Worm (Caenorhabditis elegans): Measurements from ENCODE around the gene C49C8.6.
A peak's percentile ranks its signal among the peaks of the same experiment; 100 is the strongest.

C49C8.6 gene

ce11 chrIV:8629609-8630052 is 28.4 kb downstream of the C49C8.6 start (continued):
- no peak for TF ChIP-seq ceh-48 (tag; optimal IDR thresholded peaks at IDR 0.05)
- no peak for TF ChIP-seq che-1 (tag; optimal IDR thresholded peaks at IDR 0.05)
- no peak for TF ChIP-seq K09A11.1 (tag; optimal IDR thresholded peaks at IDR 0.05; ENCODE audit: insufficient read depth)
- TF ChIP-seq Y22D7AL.16 (tag; optimal IDR thresholded peaks at IDR 0.05) = no peak
- TF ChIP-seq unc-42 (tag; optimal IDR thresholded peaks at IDR 0.05) = peak; percentile 22
- TF ChIP-seq sox-2 (GFP tag; IDR thresholded peaks at IDR 0.05) = no peak
- no peak for TF ChIP-seq nhr-232 (tag; optimal IDR thresholded peaks at IDR 0.05)
- TF ChIP-seq ceh-2 (tag; optimal IDR thresholded peaks at IDR 0.05) = no peak
- no peak for TF ChIP-seq fkh-10 (GFP tag; optimal IDR thresholded peaks at IDR 0.05)
- no peak for TF ChIP-seq dve-1 (tag; optimal IDR thresholded peaks at IDR 0.05)
- TF ChIP-seq madf-2 (tag; optimal IDR thresholded peaks at IDR 0.05) = peak; percentile 11

ce11 chrIV:8628262-8628661 is 29.8 kb downstream of the C49C8.6 start:
- TF ChIP-seq ets-4 (tag; optimal IDR thresholded peaks at IDR 0.05) = no peak
- TF ChIP-seq ttx-3 (tag; optimal IDR thresholded peaks at IDR 0.05) = no peak
- TF ChIP-seq fkh-6 (tag; optimal IDR thresholded peaks at IDR 0.05) = no peak
- no peak for TF ChIP-seq K02D7.2 (tag; optimal IDR thresholded peaks at IDR 0.05)
- TF ChIP-seq ahr-1 (tag; optimal IDR thresholded peaks at IDR 0.05) = no peak
- no peak for TF ChIP-seq che-1 (tag; optimal IDR thresholded peaks at IDR 0.05)
- TF ChIP-seq ceh-18 (tag; optimal IDR thresholded peaks at IDR 0.05) = no peak
- no peak for TF ChIP-seq ceh-6 (GFP tag; optimal IDR thresholded peaks at IDR 0.05)
- no peak for TF ChIP-seq unc-86 (tag; optimal IDR thresholded peaks at IDR 0.05)
- TF ChIP-seq ceh-14 (tag; optimal IDR thresholded peaks at IDR 0.05) = no peak
- no peak for TF ChIP-seq syd-9 (tag; optimal IDR thresholded peaks at IDR 0.05)
- no peak for TF ChIP-seq F13H6.1 (tag; optimal IDR thresholded peaks at IDR 0.05)

ce11 chrIV:8627328-8627727 is 30.7 kb downstream of the C49C8.6 start, which contains the start of gene F42A9.11:
TSS of gene F42A9.11 (plus strand) at chrIV:8627637.
- TF ChIP-seq lim-6 (tag; optimal IDR thresholded peaks at IDR 0.05) = no peak
- peak; percentile 8 for TF ChIP-seq tbx-2 (tag; optimal IDR thresholded peaks at IDR 0.05)
- TF ChIP-seq T23F11.4 (GFP tag; optimal IDR thresholded peaks at IDR 0.05) = no peak
- TF ChIP-seq sdc-2 (tag; optimal IDR thresholded peaks at IDR 0.05) = peak; percentile 38
- no peak for TF ChIP-seq pha-2 (tag; optimal IDR thresholded peaks at IDR 0.05)
- TF ChIP-seq ceh-30 (tag; optimal IDR thresholded peaks at IDR 0.05) = no peak
- no peak for TF ChIP-seq tbx-7 (tag; optimal IDR thresholded peaks at IDR 0.05)
- no peak for TF ChIP-seq eyg-1 (tag; optimal IDR thresholded peaks at IDR 0.05)
- no peak for TF ChIP-seq odd-2 (tag; optimal IDR thresholded peaks at IDR 0.05)
- TF ChIP-seq C08G9.2 (tag; optimal IDR thresholded peaks at IDR 0.05) = peak; percentile 17
- peak; percentile 14 for TF ChIP-seq pros-1 (tag; optimal IDR thresholded peaks at IDR 0.05)
- TF ChIP-seq hlh-6 (tag; optimal IDR thresholded peaks at IDR 0.05) = peak; percentile 53
- no peak for TF ChIP-seq sox-4 (tag; optimal IDR thresholded peaks at IDR 0.05)
- TF ChIP-seq ceh-48 (tag; optimal IDR thresholded peaks at IDR 0.05) = no peak
- no peak for TF ChIP-seq gmeb-2 (tag; optimal IDR thresholded peaks at IDR 0.05)
- TF ChIP-seq ceh-18 (tag; optimal IDR thresholded peaks at IDR 0.05) = peak; percentile 4
- no peak for TF ChIP-seq ama-1 (optimal IDR thresholded peaks at IDR 0.05)
- no peak for TF ChIP-seq unc-42 (tag; optimal IDR thresholded peaks at IDR 0.05)
- TF ChIP-seq ceh-31 (tag; optimal IDR thresholded peaks at IDR 0.05) = peak; percentile 37

- TF ChIP-seq K02D7.2 (tag; optimal IDR thresholded peaks at IDR 0.05) (no peak), fkh-6 (tag; optimal IDR thresholded peaks at IDR 0.05) (no peak), unc-86 (tag; optimal IDR thresholded peaks at IDR 0.05) (no peak), unc-42 (tag; optimal IDR thresholded peaks at IDR 0.05) (peak; percentile 77), hlh-30 (tag; optimal IDR thresholded peaks at IDR 0.05; ENCODE audit: insufficient read depth) (no peak)
These were observed 31.7 kb downstream of the C49C8.6 start for ce11 chrIV:8626294-8626693.

Data from whole organism, late embryonic.